In the genomic region with DNA sequence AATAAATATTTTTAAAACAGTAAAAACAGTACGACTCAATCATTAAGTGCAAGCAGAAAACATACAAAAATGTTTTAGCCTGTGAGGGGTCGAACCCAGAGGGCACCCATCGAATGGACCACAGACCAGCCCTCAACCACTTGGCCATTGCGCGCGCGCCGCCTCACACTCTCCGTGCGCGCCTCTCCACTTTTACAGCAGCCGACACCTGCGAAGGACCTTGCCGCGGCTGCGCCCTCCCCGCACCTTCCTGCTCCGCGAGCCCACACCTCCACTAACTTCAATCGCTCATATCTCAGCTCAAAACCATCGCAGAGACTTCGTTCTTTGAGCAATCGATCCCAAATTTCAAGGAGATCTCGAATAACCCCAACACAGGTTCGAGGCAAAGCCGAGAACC, we compare ENCODE assay signal across 5 worm cellular contexts.
A peak's percentile ranks its signal among the peaks of the same experiment; 100 is the strongest.
TF ChIP-seq lines count a peak whose summit lies in the region.
"Not testable (repeated sequence)": the region's sequence is repeated elsewhere in the genome, so short reads cannot be mapped to it uniquely, and the experiment has no call there.

No protein-coding gene starts in this region.

TF ChIP-seq in whole organism, L1 larva, 84 proteins besides CTCF, POLR2A, EP300 and RAD21 (continues in another document):
- TF ChIP-seq nhr-19 (GFP tag; conservative IDR thresholded peaks at IDR 0.05; lab: Robert Waterston, UW) (peak; percentile 86), ceh-82 (tag; optimal IDR thresholded peaks at IDR 0.05; lab: Kevin White, UChicago) (peak; percentile 46 to 72 (median 56)), nhr-47 (tag; optimal IDR thresholded peaks at IDR 0.05; lab: Kevin White, UChicago) (peak; percentile 84), nhr-71 (tag; optimal IDR thresholded peaks at IDR 0.05; lab: Kevin White, UChicago) (peak; percentile 86), lin-15B (tag; optimal IDR thresholded peaks at IDR 0.05; lab: Kevin White, UChicago) (peak; percentile 59), nhr-85 (tag; lab: Kevin White, UChicago) (peak; percentile 64), nhr-20 (tag; optimal IDR thresholded peaks at IDR 0.05; lab: Kevin White, UChicago) (peak; percentile 71), snu-23 (GFP tag; optimal IDR thresholded peaks at IDR 0.05; lab: Kevin White, UChicago) (peak; percentile 80), snpc-4 (tag; optimal IDR thresholded peaks at IDR 0.05; lab: Kevin White, UChicago) (peak; percentile 97), skn-1 (tag; optimal IDR thresholded peaks at IDR 0.05; lab: Kevin White, UChicago) (peak; percentile 35), C04F5.9 (tag; optimal IDR thresholded peaks at IDR 0.05; lab: Kevin White, UChicago) (peak; percentile 27), dsc-1 (tag; optimal IDR thresholded peaks at IDR 0.05; lab: Kevin White, UChicago) (peak; percentile 66), grh-1 (GFP tag; IDR thresholded peaks at IDR 0.05; lab: Robert Waterston, UW) (peak; percentile 57), lsy-2 (tag; optimal IDR thresholded peaks at IDR 0.05; lab: Kevin White, UChicago) (peak; percentile 8 to 63), ztf-11 (tag; optimal IDR thresholded peaks at IDR 0.05; lab: Kevin White, UChicago) (peak in 1 of 2 experiments; percentile 44), efl-1 (optimal IDR thresholded peaks at IDR 0.05; lab: Kevin White, UChicago) (peak; percentile 29 to 56), efl-1 (GFP tag; optimal IDR thresholded peaks at IDR 0.05 in 1 of 2; lab: Kevin White, UChicago) (peak; percentile 29 to 95)

TF ChIP-seq in whole organism, L3 larva, 47 proteins besides CTCF, POLR2A, EP300 and RAD21:
- TF ChIP-seq elt-2 (tag; optimal IDR thresholded peaks at IDR 0.05; lab: Kevin White, UChicago) (peak; percentile 21), lin-15B (tag; optimal IDR thresholded peaks at IDR 0.05; lab: Kevin White, UChicago) (peak; percentile 53), nfya-1 (tag; optimal IDR thresholded peaks at IDR 0.05; lab: Kevin White, UChicago; ENCODE audit: insufficient read depth) (peak; percentile 50), lin-39 (tag; optimal IDR thresholded peaks at IDR 0.05; lab: Kevin White, UChicago) (peak; percentile 75), nhr-25 (tag; optimal IDR thresholded peaks at IDR 0.05; lab: Kevin White, UChicago) (peak; percentile 39), tbx-2 (tag; optimal IDR thresholded peaks at IDR 0.05; lab: Kevin White, UChicago) (peak; percentile 8), snpc-4 (tag; optimal IDR thresholded peaks at IDR 0.05; lab: Kevin White, UChicago) (peak; percentile 97)

TF ChIP-seq in whole organism, early embryonic, 17 proteins besides CTCF, POLR2A, EP300 and RAD21:
- TF ChIP-seq flt-1 (GFP tag; IDR thresholded peaks at IDR 0.05; lab: Robert Waterston, UW) (peak; percentile 36; the same call in 1 of the 2 replicates), sea-1 (GFP tag; conservative IDR thresholded peaks at IDR 0.05; lab: Robert Waterston, UW) (0 out of 2 replicates have a peak, but pooled peaks have one; percentile 13)

TF ChIP-seq in whole organism, midembryonic, 9 proteins besides CTCF, POLR2A, EP300 and RAD21:
- TF ChIP-seq flt-1 (GFP tag; IDR thresholded peaks at IDR 0.05; lab: Robert Waterston, UW) (peak; percentile 58), tab-1 (GFP tag; IDR thresholded peaks at IDR 0.05; lab: Robert Waterston, UW) (peak; percentile 55; the same call in 1 of the 2 replicates), klf-2 (GFP tag; conservative IDR thresholded peaks at IDR 0.05; lab: Robert Waterston, UW) (peak; percentile 66; the same call in 1 of the 2 replicates)

TF ChIP-seq in whole organism, young adult, 124 proteins besides CTCF, POLR2A, EP300 and RAD21:
- 0 out of 2 replicates have a peak, but pooled peaks have one; percentile 23 for TF ChIP-seq B0336.3 (GFP tag; IDR thresholded peaks at IDR 0.05; lab: Robert Waterston, UW)
- TF ChIP-seq Y79H2A.3 (GFP tag; conservative IDR thresholded peaks at IDR 0.05; lab: Robert Waterston, UW), result peak; percentile 50; the same call in 1 of the 2 replicates
- peak; percentile 94 for TF ChIP-seq zfh-2 (GFP tag; conservative IDR thresholded peaks at IDR 0.05; lab: Robert Waterston, UW)
- peak; percentile 98 for TF ChIP-seq egrh-3 (GFP tag; IDR thresholded peaks at IDR 0.05; lab: Robert Waterston, UW)
- TF ChIP-seq hmg-1.2 (GFP tag; IDR thresholded peaks at IDR 0.05; lab: Robert Waterston, UW), result peak; percentile 52; the same call in 1 of the 2 replicates
- TF ChIP-seq F33H1.4 (GFP tag; IDR thresholded peaks at IDR 0.05; lab: Robert Waterston, UW), result peak; percentile 75
- peak; percentile 53; the same call in 1 of the 2 replicates for TF ChIP-seq hmg-20 (GFP tag; IDR thresholded peaks at IDR 0.05; lab: Robert Waterston, UW)
- TF ChIP-seq B0019.2 (GFP tag; conservative IDR thresholded peaks at IDR 0.05; lab: Robert Waterston, UW), result 0 out of 2 replicates have a peak, but pooled peaks have one; percentile 32
- peak; percentile 74; the same call in 1 of the 2 replicates for TF ChIP-seq Y53G8AR.9 (GFP tag; conservative IDR thresholded peaks at IDR 0.05; lab: Robert Waterston, UW)
- peak; percentile 56; the same call in 1 of the 2 replicates for TF ChIP-seq Y95B8A.8 (GFP tag; IDR thresholded peaks at IDR 0.05; lab: Robert Waterston, UW)
- peak; percentile 87; the same call in 1 of the 2 replicates for TF ChIP-seq ztf-28 (GFP tag; IDR thresholded peaks at IDR 0.05; lab: Robert Waterston, UW)
- peak; percentile 91 for TF ChIP-seq mcd-1 (GFP tag; IDR thresholded peaks at IDR 0.05; lab: Robert Waterston, UW)
- TF ChIP-seq F49E8.2 (tag; optimal IDR thresholded peaks at IDR 0.05; lab: Kevin White, UChicago; ENCODE audit: insufficient read depth), result peak; percentile 79
- peak; percentile 71; the same call in 1 of the 2 replicates for TF ChIP-seq ekl-4 (GFP tag; IDR thresholded peaks at IDR 0.05; lab: Robert Waterston, UW)
- TF ChIP-seq xnd-1 (tag; optimal IDR thresholded peaks at IDR 0.05; lab: Kevin White, UChicago), result peak; percentile 22
- peak; percentile 78 for TF ChIP-seq tbp1 (GFP tag; optimal IDR thresholded peaks at IDR 0.05; lab: Kevin White, UChicago)
- TF ChIP-seq C17E4.6 (GFP tag; IDR thresholded peaks at IDR 0.05; lab: Robert Waterston, UW), result peak; percentile 77; the same call in 1 of the 2 replicates
- 0 out of 2 replicates have a peak, but pooled peaks have one; percentile 22 for TF ChIP-seq aptf-2 (GFP tag; conservative IDR thresholded peaks at IDR 0.05; lab: Robert Waterston, UW)
- peak; percentile 80 for TF ChIP-seq attf-6 (GFP tag; IDR thresholded peaks at IDR 0.05; lab: Robert Waterston, UW)
- peak; percentile 47 for TF ChIP-seq madf-8 (GFP tag; conservative IDR thresholded peaks at IDR 0.05; lab: Robert Waterston, UW)
- TF ChIP-seq cebp-1 (GFP tag; IDR thresholded peaks at IDR 0.05; lab: Robert Waterston, UW), result not testable (repeated sequence)
- peak; percentile 21 for TF ChIP-seq cebp-1 (tag; optimal IDR thresholded peaks at IDR 0.05; lab: Kevin White, UChicago)
- TF ChIP-seq D2030.7 (GFP tag; IDR thresholded peaks at IDR 0.05; lab: Robert Waterston, UW), result peak; percentile 94
- peak; percentile 81 for TF ChIP-seq him-1 (tag; optimal IDR thresholded peaks at IDR 0.05; lab: Kevin White, UChicago)
- peak; percentile 64 for TF ChIP-seq lsl-1 (GFP tag; optimal IDR thresholded peaks at IDR 0.05; lab: Kevin White, UChicago)
- peak; percentile 60 for TF ChIP-seq lin-54 (GFP tag; optimal IDR thresholded peaks at IDR 0.05; lab: Kevin White, UChicago)
- TF ChIP-seq chd-7 (tag; optimal IDR thresholded peaks at IDR 0.05; lab: Kevin White, UChicago), result peak; percentile 12
- TF ChIP-seq madf-3 (GFP tag; IDR thresholded peaks at IDR 0.05; lab: Robert Waterston, UW), result 0 out of 2 replicates have a peak, but pooled peaks have one; percentile 38
- TF ChIP-seq lag-1 (GFP tag; IDR thresholded peaks at IDR 0.05; lab: Robert Waterston, UW), result 0 out of 2 replicates have a peak, but pooled peaks have one; percentile 41
- TF ChIP-seq pbrm-1 (GFP tag; IDR thresholded peaks at IDR 0.05; lab: Robert Waterston, UW), result peak; percentile 99
- TF ChIP-seq lir-1 (GFP tag; conservative IDR thresholded peaks at IDR 0.05; lab: Robert Waterston, UW), result peak; percentile 64; the same call in 1 of the 2 replicates
- TF ChIP-seq snpc-4 (GFP tag; optimal IDR thresholded peaks at IDR 0.05; lab: Kevin White, UChicago), result peak; percentile 94
- peak; percentile 96 to 98 (median 97) for TF ChIP-seq snpc-4 (tag; optimal IDR thresholded peaks at IDR 0.05; lab: Kevin White, UChicago)
- TF ChIP-seq lin-40 (tag; optimal IDR thresholded peaks at IDR 0.05; lab: Kevin White, UChicago), result peak; percentile 34
- TF ChIP-seq ceh-91 (GFP tag; IDR thresholded peaks at IDR 0.05; lab: Robert Waterston, UW), result peak; percentile 69
- peak; percentile 89 for TF ChIP-seq rcor-1 (GFP tag; IDR thresholded peaks at IDR 0.05; lab: Robert Waterston, UW)
- 0 out of 2 replicates have a peak, but pooled peaks have one; percentile 33 for TF ChIP-seq ceh-100 (GFP tag; IDR thresholded peaks at IDR 0.05; lab: Robert Waterston, UW)
- 0 out of 2 replicates have a peak, but pooled peaks have one; percentile 72 for TF ChIP-seq F37B4.10 (GFP tag; IDR thresholded peaks at IDR 0.05; lab: Robert Waterston, UW)
- peak; percentile 55; the same call in 1 of the 2 replicates for TF ChIP-seq Y53F4B.3 (GFP tag; IDR thresholded peaks at IDR 0.05; lab: Robert Waterston, UW)
- TF ChIP-seq F39B2.1 (GFP tag; IDR thresholded peaks at IDR 0.05; lab: Robert Waterston, UW), result 0 out of 2 replicates have a peak, but pooled peaks have one; percentile 45
- TF ChIP-seq lin-26 (GFP tag; IDR thresholded peaks at IDR 0.05; lab: Robert Waterston, UW), result peak; percentile 100
- TF ChIP-seq attf-3 (GFP tag; conservative IDR thresholded peaks at IDR 0.05; lab: Robert Waterston, UW), result peak; percentile 64; the same call in 1 of the 2 replicates
- peak; percentile 70 for TF ChIP-seq hsf-1 (GFP tag; IDR thresholded peaks at IDR 0.05; lab: Robert Waterston, UW)
- peak; percentile 91 for TF ChIP-seq dox-1 (GFP tag; IDR thresholded peaks at IDR 0.05; lab: Robert Waterston, UW)
- peak; percentile 80 for TF ChIP-seq snpc-3.4 (tag; optimal IDR thresholded peaks at IDR 0.05; lab: Kevin White, UChicago)
- peak; percentile 94 for TF ChIP-seq snpc-1.1 (tag; optimal IDR thresholded peaks at IDR 0.05; lab: Kevin White, UChicago; ENCODE audit: insufficient read depth)
- peak; percentile 84 for TF ChIP-seq madf-6 (GFP tag; IDR thresholded peaks at IDR 0.05; lab: Robert Waterston, UW)
- peak; percentile 78; the same call in 1 of the 2 replicates for TF ChIP-seq bed-2 (GFP tag; IDR thresholded peaks at IDR 0.05; lab: Robert Waterston, UW)
